Worm (Caenorhabditis elegans): ENCODE data around the gene F21D9.2.

ce11 chrV:19311391-19311790 is 49.1 kb upstream of the F21D9.2 start, which contains the start of gene C43D7.8:
- no peak for TF ChIP-seq nhr-11 (tag; optimal IDR thresholded peaks at IDR 0.05)
- TF ChIP-seq gmeb-1 (tag; optimal IDR thresholded peaks at IDR 0.05) = no peak
- no peak for TF ChIP-seq lin-39 (tag; optimal IDR thresholded peaks at IDR 0.05)
- no peak for TF ChIP-seq nhr-23 (tag; optimal IDR thresholded peaks at IDR 0.05)
